Worm (Caenorhabditis elegans) whole organism, L2 larva: ENCODE data around the gene Y73F4A.1.
A peak's percentile ranks its signal among the peaks of the same experiment; 100 is the strongest.

Source experiments
- F13H6.1 ChIP-seq: sonication (generic microtip); optimal IDR thresholded peaks from 2 replicates; lab custom pipeline; 2016; ENCODE audit warnings: missing genetic modification characterization, missing compliant biosample characterization
- R02D3.7 ChIP-seq: fragments of 150-350 bp; optimal IDR thresholded peaks from 2 replicates; lab custom pipeline; 2014; ENCODE audit warnings: missing biosample characterization, missing genetic modification characterization
- Y55F3AM.14 ChIP-seq: fragments of 200-800 bp; sonication (Bioruptor generic); optimal IDR thresholded peaks from 2 replicates; lab custom pipeline; 2018; ENCODE audit warnings: mild to moderate bottlenecking, missing genetic modification characterization, missing compliant biosample characterization
- ZK546.5 ChIP-seq: sonication (generic microtip); optimal IDR thresholded peaks from 2 replicates; lab custom pipeline; 2017; ENCODE audit warnings: missing biosample characterization, missing genetic modification characterization
- alr-1 ChIP-seq: fragments of 150-350 bp; optimal IDR thresholded peaks from 2 replicates; lab custom pipeline; 2014; ENCODE audit warnings: missing biosample characterization, missing genetic modification characterization
- ama-1 ChIP-seq: fragments of 150-350 bp; optimal IDR thresholded peaks from 2 replicates; lab custom pipeline; 2018; ENCODE audit warnings: inconsistent platforms
- blmp-1 ChIP-seq: sonication (generic microtip); optimal IDR thresholded peaks from 2 replicates; lab custom pipeline; 2017; ENCODE audit warnings: missing genetic modification characterization, mild to moderate bottlenecking, missing compliant biosample characterization, antibody characterized with exemption, moderate library complexity; ENCODE audit not compliant: insufficient read depth
- ceh-16 ChIP-seq: fragments of 150-350 bp; optimal IDR thresholded peaks from 2 replicates; lab custom pipeline; 2014; ENCODE audit warnings: missing biosample characterization, missing genetic modification characterization
- crh-2 ChIP-seq: sonication (generic microtip); optimal IDR thresholded peaks from 2 replicates; lab custom pipeline; 2017; ENCODE audit warnings: missing biosample characterization, missing genetic modification characterization
- dmd-4 ChIP-seq: sonication (generic microtip); optimal IDR thresholded peaks from 2 replicates; lab custom pipeline; 2017; ENCODE audit warnings: missing biosample characterization, missing genetic modification characterization
- egl-27 ChIP-seq: sonication (generic microtip); optimal IDR thresholded peaks from 3 replicates; lab custom pipeline; 2017; ENCODE audit warnings: missing biosample characterization, missing genetic modification reagents, missing genetic modification characterization
- fos-1 ChIP-seq: fragments of 150-350 bp; optimal IDR thresholded peaks from 2 replicates; lab custom pipeline; 2014; ENCODE audit warnings: missing biosample characterization, missing genetic modification characterization
- gmeb-1 ChIP-seq: fragments of 150-350 bp; optimal IDR thresholded peaks from 2 replicates; lab custom pipeline; 2014; ENCODE audit warnings: missing biosample characterization, missing genetic modification characterization
- lin-11 ChIP-seq: fragments of 150-350 bp; sonication (generic microtip); optimal IDR thresholded peaks from 2 replicates; lab custom pipeline; 2014; ENCODE audit warnings: missing biosample characterization, missing genetic modification characterization, inconsistent platforms, mixed read lengths
- lin-13 ChIP-seq: fragments of 150-350 bp; optimal IDR thresholded peaks from 2 replicates; lab custom pipeline; 2014; ENCODE audit warnings: missing biosample characterization, missing genetic modification reagents, missing genetic modification characterization
- lin-39 ChIP-seq: fragments of 150-350 bp; optimal IDR thresholded peaks from 2 replicates; lab custom pipeline; 2014; ENCODE audit warnings: missing biosample characterization, missing genetic modification reagents, missing genetic modification characterization
- lsy-2 ChIP-seq, 2 experiments: fragments of 150-350 bp in 1 of 2; sonication (generic microtip) in 1 of 2; optimal IDR thresholded peaks; 2 replicates each; lab custom pipeline; 2014 to 2017; ENCODE audit warnings: missing biosample characterization in 2 of 2, missing genetic modification characterization in 2 of 2
- nhr-10 ChIP-seq: sonication (generic microtip); optimal IDR thresholded peaks from 2 replicates; lab custom pipeline; 2017; ENCODE audit warnings: missing biosample characterization, missing genetic modification characterization
- nhr-11 ChIP-seq: fragments of 150-350 bp; optimal IDR thresholded peaks from 2 replicates; lab custom pipeline; 2014; ENCODE audit warnings: missing biosample characterization, missing genetic modification characterization
- nhr-129 ChIP-seq: fragments of 150-350 bp; optimal IDR thresholded peaks from 2 replicates; lab custom pipeline; 2014; ENCODE audit warnings: missing biosample characterization, missing genetic modification characterization
- nhr-21 ChIP-seq: fragments of 150-350 bp; optimal IDR thresholded peaks from 2 replicates; lab custom pipeline; 2014; ENCODE audit warnings: missing biosample characterization, missing genetic modification characterization
- nhr-25 ChIP-seq: fragments of 150-350 bp; sonication (generic microtip); optimal IDR thresholded peaks from 3 replicates; lab custom pipeline; 2014; ENCODE audit warnings: missing biosample characterization, missing genetic modification characterization
- sem-4 ChIP-seq: fragments of 150-350 bp; optimal IDR thresholded peaks from 2 replicates; lab custom pipeline; 2014; ENCODE audit warnings: missing biosample characterization, missing genetic modification reagents, missing genetic modification characterization
- sma-9 ChIP-seq, 2 experiments: fragments of 150-350 bp in 1 of 2; sonication (generic microtip) in 1 of 2; optimal IDR thresholded peaks; 2 replicates each; lab custom pipeline; 2014 to 2016; ENCODE audit warnings: missing genetic modification characterization in 2 of 2, mild to moderate bottlenecking in 1 of 2, missing biosample characterization in 1 of 2, missing compliant biosample characterization in 1 of 2, missing genetic modification reagents in 1 of 2, moderate library complexity in 1 of 2
- snpc-4 ChIP-seq: fragments of 150-350 bp; optimal IDR thresholded peaks from 2 replicates; lab custom pipeline; 2014; ENCODE audit warnings: missing biosample characterization, missing genetic modification characterization
- unc-39 ChIP-seq: fragments of 150-350 bp; optimal IDR thresholded peaks from 2 replicates; lab custom pipeline; 2014; ENCODE audit warnings: missing biosample characterization, missing genetic modification characterization
- unc-55 ChIP-seq: fragments of 150-350 bp; sonication (generic microtip); optimal IDR thresholded peaks from 3 replicates; lab custom pipeline; 2014; ENCODE audit warnings: missing biosample characterization, missing genetic modification reagents, missing genetic modification characterization
- unc-62 ChIP-seq: fragments of 150-350 bp; optimal IDR thresholded peaks from 2 replicates; lab custom pipeline; 2014; ENCODE audit warnings: missing biosample characterization, missing genetic modification reagents, missing genetic modification characterization
- zag-1 ChIP-seq: fragments of 150-350 bp; optimal IDR thresholded peaks from 2 replicates; lab custom pipeline; 2014; ENCODE audit warnings: missing biosample characterization, missing genetic modification characterization

Gene Y73F4A.1

ce11 chrIV:9051510-9052175 is 6.5 kb upstream of the Y73F4A.1 start:
- TF ChIP-seq blmp-1 (tag; lab: Kevin White, UChicago) (peak; percentile 74), sem-4 (tag; lab: Kevin White, UChicago) (no peak), nhr-25 (tag; lab: Kevin White, UChicago) (peak; percentile 38), lin-13 (no peak), sma-9 (GFP tag; optimal IDR thresholded peaks at IDR 0.05; lab: Kevin White, UChicago) (peak; percentile 34), sma-9 (tag; optimal IDR thresholded peaks at IDR 0.05; lab: Kevin White, UChicago) (no peak)
- TF ChIP-seq, all 48 proteins: peak for 3

- TF ChIP-seq lin-11 (tag; lab: Kevin White, UChicago), result no peak
- no peak for TF ChIP-seq sma-9 (GFP tag; optimal IDR thresholded peaks at IDR 0.05; lab: Kevin White, UChicago)
- TF ChIP-seq sma-9 (tag; optimal IDR thresholded peaks at IDR 0.05; lab: Kevin White, UChicago), result no peak
- TF ChIP-seq unc-39 (tag; lab: Kevin White, UChicago), result no peak
- TF ChIP-seq nhr-10 (tag; lab: Kevin White, UChicago), result no peak
- no peak for TF ChIP-seq crh-2 (tag; lab: Kevin White, UChicago)
- TF ChIP-seq nhr-25 (tag; lab: Kevin White, UChicago), result peak; percentile 30
Observed at ce11 chrIV:9051036-9051435, 5.9 kb upstream of the Y73F4A.1 start.

- TF ChIP-seq F13H6.1 (tag; lab: Kevin White, UChicago), result peak; percentile 17
- no peak for TF ChIP-seq R02D3.7 (tag; lab: Kevin White, UChicago)
- peak; percentile 23 for TF ChIP-seq nhr-129
Observed at ce11 chrIV:9043224-9043623, 1.9 kb downstream of the Y73F4A.1 start, which contains the start of gene Y73F4A.2. Y73F4A.2 (minus strand) TSS chrIV:9043347.

ce11 chrIV:9040393-9040792 is 4.8 kb downstream of the Y73F4A.1 start, which contains the start of gene Y73F4A.3:
Y73F4A.3 (minus strand) TSS chrIV:9040493.
- peak; percentile 4 for TF ChIP-seq F13H6.1 (tag; lab: Kevin White, UChicago)
- TF ChIP-seq unc-62, result no peak
- TF ChIP-seq, all 48 proteins: peak for 1

- TF ChIP-seq crh-2 (tag; lab: Kevin White, UChicago) (no peak), egl-27 (no peak), Y55F3AM.14 (GFP tag; lab: Kevin White, UChicago) (no peak), ceh-16 (tag; lab: Kevin White, UChicago) (no peak), zag-1 (tag; lab: Kevin White, UChicago) (no peak), lin-13 (no peak), snpc-4 (no peak), unc-39 (tag; lab: Kevin White, UChicago) (no peak), dmd-4 (tag; lab: Kevin White, UChicago) (no peak), unc-55 (GFP tag; lab: Kevin White, UChicago) (no peak), nhr-10 (tag; lab: Kevin White, UChicago) (no peak), fos-1 (tag; lab: Kevin White, UChicago) (no peak), nhr-21 (no peak), gmeb-1 (tag; lab: Kevin White, UChicago) (no peak), ZK546.5 (tag; lab: Kevin White, UChicago) (no peak)
Observed at ce11 chrIV:9037063-9037462, 8.1 kb downstream of the Y73F4A.1 start, which contains the start of gene C53D6.7. C53D6.7 (minus strand) TSS chrIV:9037163.

ce11 chrIV:9034340-9034739 is 10.8 kb downstream of the Y73F4A.1 start, which contains the start of gene C53D6.10:
C53D6.10 (minus strand) TSS chrIV:9034440.
- no peak for TF ChIP-seq egl-27
- no peak for TF ChIP-seq ama-1 (lab: Kevin White, UChicago)
- TF ChIP-seq nhr-11 (tag; lab: Kevin White, UChicago), result no peak
- TF ChIP-seq alr-1 (tag; lab: Kevin White, UChicago), result no peak
- no peak for TF ChIP-seq lin-39
- TF ChIP-seq sma-9 (GFP tag; optimal IDR thresholded peaks at IDR 0.05; lab: Kevin White, UChicago), result no peak
- no peak for TF ChIP-seq sma-9 (tag; optimal IDR thresholded peaks at IDR 0.05; lab: Kevin White, UChicago)
- TF ChIP-seq lsy-2 (tag; optimal IDR thresholded peaks at IDR 0.05; lab: Kevin White, UChicago), result no peak
